Worm (Caenorhabditis elegans): ENCODE measurements around the gene cpg-2.

cpg-2 gene

DNA sequence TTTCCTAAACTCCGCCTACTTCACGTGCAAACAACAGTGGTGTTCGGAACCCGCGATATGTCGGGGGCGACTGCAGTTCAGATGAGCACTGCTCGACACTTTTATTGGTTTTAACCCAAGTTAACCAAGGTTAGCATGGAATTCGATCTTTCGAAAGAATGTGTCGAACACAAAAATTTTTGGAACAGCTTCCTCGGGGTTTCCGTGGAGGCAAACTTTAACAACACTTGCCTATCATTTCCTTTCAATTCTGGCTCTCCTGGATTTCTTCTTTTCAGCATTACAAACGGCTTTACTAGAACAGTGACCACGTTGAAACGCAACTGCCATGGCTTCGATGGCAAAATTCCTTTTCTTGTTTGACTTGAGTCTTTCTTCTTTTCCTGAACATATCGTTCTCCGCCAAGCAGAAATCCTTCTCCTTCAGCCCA is 37.5 kb upstream of the cpg-2 start (continued):
- TF ChIP-seq Y53F4B.3 (GFP tag; IDR thresholded peaks at IDR 0.05), result no peak
- TF ChIP-seq ceh-91 (GFP tag; IDR thresholded peaks at IDR 0.05), result no peak
- peak; percentile 73 for TF ChIP-seq Y53G8AR.9 (GFP tag; conservative IDR thresholded peaks at IDR 0.05)
- TF ChIP-seq ceh-40 (GFP tag; IDR thresholded peaks at IDR 0.05), result no peak
- peak; percentile 59 for TF ChIP-seq ztf-18 (tag; optimal IDR thresholded peaks at IDR 0.05)
- TF ChIP-seq sptf-2 (GFP tag; optimal IDR thresholded peaks at IDR 0.05), result no peak
- peak; percentile 90 for TF ChIP-seq dpff-1 (tag; optimal IDR thresholded peaks at IDR 0.05)
- TF ChIP-seq F23B12.7 (tag; optimal IDR thresholded peaks at IDR 0.05; ENCODE audit: insufficient read depth), result peak; percentile 75
- no peak for TF ChIP-seq ztf-22 (GFP tag; optimal IDR thresholded peaks at IDR 0.05)
- peak; percentile 98 for TF ChIP-seq snpc-4 (GFP tag; optimal IDR thresholded peaks at IDR 0.05)
- TF ChIP-seq snpc-4 (tag; optimal IDR thresholded peaks at IDR 0.05), result peak; percentile 98 to 100 (median 99)
- no peak for TF ChIP-seq mel-28 (tag; optimal IDR thresholded peaks at IDR 0.05; ENCODE audit: borderline replicate concordance)
- TF ChIP-seq nhr-80 (tag; optimal IDR thresholded peaks at IDR 0.05), result peak; percentile 63
- TF ChIP-seq sea-2 (GFP tag; IDR thresholded peaks at IDR 0.05), result no peak
- TF ChIP-seq athp-1 (tag; optimal IDR thresholded peaks at IDR 0.05), result peak; percentile 47
- peak; percentile 1 for TF ChIP-seq mes-4 (tag; optimal IDR thresholded peaks at IDR 0.05)
- peak; percentile 21 for TF ChIP-seq attf-5 (GFP tag; optimal IDR thresholded peaks at IDR 0.05)
- peak; percentile 43 for TF ChIP-seq die-1 (tag; optimal IDR thresholded peaks at IDR 0.05)
- TF ChIP-seq nfya-2 (GFP tag; IDR thresholded peaks at IDR 0.05), result no peak
- no peak for TF ChIP-seq sdz-38 (tag; optimal IDR thresholded peaks at IDR 0.05)
- TF ChIP-seq snpc-1.3 (tag; optimal IDR thresholded peaks at IDR 0.05; ENCODE audit: insufficient read depth), result peak; percentile 95
- peak; percentile 74 for TF ChIP-seq hrde-1 (tag; optimal IDR thresholded peaks at IDR 0.05; ENCODE audit: borderline replicate concordance)
- TF ChIP-seq lag-1 (GFP tag; IDR thresholded peaks at IDR 0.05), result no peak
- TF ChIP-seq F37B4.10 (GFP tag; IDR thresholded peaks at IDR 0.05), result no peak
- TF ChIP-seq dox-1 (GFP tag; IDR thresholded peaks at IDR 0.05), result peak; percentile 90
- TF ChIP-seq zfh-2 (GFP tag; conservative IDR thresholded peaks at IDR 0.05), result no peak; the same call in 1 of the 2 replicates
- peak; percentile 13 for TF ChIP-seq T26A5.8 (tag; optimal IDR thresholded peaks at IDR 0.05)
- TF ChIP-seq ets-4 (GFP tag; optimal IDR thresholded peaks at IDR 0.05), result peak; percentile 44
- TF ChIP-seq pbrm-1 (GFP tag; IDR thresholded peaks at IDR 0.05), result peak; percentile 98
- no peak for TF ChIP-seq C06A6.2 (GFP tag; conservative IDR thresholded peaks at IDR 0.05)
- peak; percentile 6 for TF ChIP-seq mxl-1 (tag; optimal IDR thresholded peaks at IDR 0.05)
- no peak for TF ChIP-seq bed-2 (GFP tag; IDR thresholded peaks at IDR 0.05)
- TF ChIP-seq egl-18 (GFP tag; IDR thresholded peaks at IDR 0.05), result 0 out of 2 replicates have a peak, but pooled peaks have one; percentile 32
- peak; percentile 43 for TF ChIP-seq lin-40 (tag; optimal IDR thresholded peaks at IDR 0.05)
- peak; percentile 86 for TF ChIP-seq rcor-1 (GFP tag; IDR thresholded peaks at IDR 0.05)
- TF ChIP-seq F33H1.4 (GFP tag; IDR thresholded peaks at IDR 0.05), result peak; percentile 51; the same call in 1 of the 2 replicates
- TF ChIP-seq rec-8 (tag; optimal IDR thresholded peaks at IDR 0.05), result no peak
- TF ChIP-seq D2030.7 (GFP tag; IDR thresholded peaks at IDR 0.05), result peak; percentile 97
- TF ChIP-seq ekl-4 (GFP tag; IDR thresholded peaks at IDR 0.05), result peak; percentile 92
- TF ChIP-seq attf-6 (GFP tag; IDR thresholded peaks at IDR 0.05), result peak; percentile 97
- TF ChIP-seq ceh-79 (tag; optimal IDR thresholded peaks at IDR 0.05), result peak; percentile 41
- TF ChIP-seq B0035.1 (tag; optimal IDR thresholded peaks at IDR 0.05), result no peak
- TF ChIP-seq aptf-2 (GFP tag; conservative IDR thresholded peaks at IDR 0.05), result peak; percentile 29; the same call in 1 of the 2 replicates
- TF ChIP-seq nhr-90 (tag; optimal IDR thresholded peaks at IDR 0.05), result no peak
- TF ChIP-seq F10E7.11 (tag; optimal IDR thresholded peaks at IDR 0.05), result no peak
- TF ChIP-seq lin-35 (GFP tag; optimal IDR thresholded peaks at IDR 0.05), result peak in 1 of 3 experiments; percentile 27
- peak; percentile 88 for TF ChIP-seq B0336.3 (GFP tag; IDR thresholded peaks at IDR 0.05)
- TF ChIP-seq cebp-1 (GFP tag; IDR thresholded peaks at IDR 0.05), result no peak
- TF ChIP-seq cebp-1 (tag; optimal IDR thresholded peaks at IDR 0.05), result peak; percentile 64
